Worm (Caenorhabditis elegans): ENCODE data around the gene Y50D4C.12.

ce11 chrV:1015194-1015593 is 32.8 kb downstream of the Y50D4C.12 start:
- TF ChIP-seq pqm-1 (tag; optimal IDR thresholded peaks at IDR 0.05), result no peak
- no peak for TF ChIP-seq pros-1 (tag; optimal IDR thresholded peaks at IDR 0.05)
